Worm (Caenorhabditis elegans): ENCODE results near the gene pgph-3.

DNA sequence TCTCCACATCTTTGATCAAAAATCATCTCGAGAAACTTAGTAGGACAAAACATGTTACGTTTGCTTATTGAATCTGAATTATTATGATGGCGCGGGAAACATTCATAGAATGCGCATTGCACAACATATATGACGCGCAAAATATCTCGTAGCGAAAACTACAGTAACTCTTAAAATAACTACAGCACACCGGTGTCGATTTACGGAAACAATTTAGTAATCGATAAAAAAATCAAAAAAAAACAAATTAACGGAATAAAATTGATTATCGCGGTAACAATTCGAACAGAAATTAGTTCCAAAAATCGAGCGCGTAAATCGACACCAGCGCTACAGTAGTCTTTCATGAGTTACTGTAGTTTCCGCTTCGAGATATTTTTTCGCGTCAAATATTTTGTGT lies 41.6 kb downstream of the pgph-3 start:
- TF ChIP-seq skn-1 (tag; optimal IDR thresholded peaks at IDR 0.05): no peak
- no peak for TF ChIP-seq elt-2 (tag; optimal IDR thresholded peaks at IDR 0.05)
- TF ChIP-seq aly-2 (tag; optimal IDR thresholded peaks at IDR 0.05): no peak
- no peak for TF ChIP-seq nhr-237 (tag; optimal IDR thresholded peaks at IDR 0.05)
- TF ChIP-seq ztf-11 (tag; optimal IDR thresholded peaks at IDR 0.05): no peak
- no peak for TF ChIP-seq dpl-1 (GFP tag; optimal IDR thresholded peaks at IDR 0.05)
- TF ChIP-seq ceh-82 (tag; optimal IDR thresholded peaks at IDR 0.05): no peak
- no peak for TF ChIP-seq lin-15B (tag; optimal IDR thresholded peaks at IDR 0.05)

Data from whole organism, L1 larva.